Fruit fly (Drosophila melanogaster): ENCODE results near the gene Ssu72.
A peak's percentile ranks its signal among the peaks of the same experiment; 100 is the strongest.

Gene Ssu72

DNA sequence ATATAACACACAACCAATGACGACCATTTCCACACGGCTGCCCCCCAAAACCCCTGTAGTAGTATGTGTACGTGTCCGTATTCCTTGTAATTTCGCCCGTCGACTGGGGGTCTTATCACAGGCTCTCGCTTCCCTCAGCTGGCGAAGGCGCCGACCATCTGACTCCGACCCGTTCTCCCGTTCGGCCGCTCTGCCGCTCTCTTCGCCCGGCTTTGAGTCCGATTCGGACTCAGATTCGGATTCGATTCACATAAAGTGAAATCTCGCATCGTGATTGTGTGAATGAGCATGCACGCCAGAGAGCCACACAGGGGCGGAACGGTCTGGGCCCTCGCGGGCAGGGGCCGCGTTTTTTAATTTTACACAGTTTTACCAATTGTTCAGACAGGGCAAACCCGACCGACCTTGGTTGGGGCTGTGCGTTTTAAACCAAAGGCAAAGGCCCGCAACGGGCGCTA is 1.4 kb downstream of the Ssu72 start (continued):
- TF ChIP-seq Blimp-1 (GFP tag; optimal IDR thresholded peaks at IDR 0.05): peak; percentile 24
- TF ChIP-seq Hr38 (GFP tag; optimal IDR thresholded peaks at IDR 0.05): no peak
- peak; percentile 27 for TF ChIP-seq dsx (GFP tag; optimal IDR thresholded peaks at IDR 0.05; ENCODE audit: poor library complexity, severe bottlenecking)
- no peak for TF ChIP-seq Lpt (GFP tag; optimal IDR thresholded peaks at IDR 0.05)
- no peak for TF ChIP-seq CG9139 (GFP tag; optimal IDR thresholded peaks at IDR 0.05)
- peak; percentile 28 for TF ChIP-seq Eip75B (GFP tag; optimal IDR thresholded peaks at IDR 0.05)
- TF ChIP-seq CG11902 (GFP tag; optimal IDR thresholded peaks at IDR 0.05): peak; percentile 92
- TF ChIP-seq CG11762 (GFP tag; optimal IDR thresholded peaks at IDR 0.05; ENCODE audit: insufficient read depth): no peak
- TF ChIP-seq fd85E (GFP tag; optimal IDR thresholded peaks at IDR 0.05): no peak
- TF ChIP-seq CG4318 (GFP tag; optimal IDR thresholded peaks at IDR 0.05): no peak
- TF ChIP-seq pdm3 (GFP tag; optimal IDR thresholded peaks at IDR 0.05): peak; percentile 36
- peak; percentile 50 for TF ChIP-seq cyc (GFP tag; optimal IDR thresholded peaks at IDR 0.05)

DNA sequence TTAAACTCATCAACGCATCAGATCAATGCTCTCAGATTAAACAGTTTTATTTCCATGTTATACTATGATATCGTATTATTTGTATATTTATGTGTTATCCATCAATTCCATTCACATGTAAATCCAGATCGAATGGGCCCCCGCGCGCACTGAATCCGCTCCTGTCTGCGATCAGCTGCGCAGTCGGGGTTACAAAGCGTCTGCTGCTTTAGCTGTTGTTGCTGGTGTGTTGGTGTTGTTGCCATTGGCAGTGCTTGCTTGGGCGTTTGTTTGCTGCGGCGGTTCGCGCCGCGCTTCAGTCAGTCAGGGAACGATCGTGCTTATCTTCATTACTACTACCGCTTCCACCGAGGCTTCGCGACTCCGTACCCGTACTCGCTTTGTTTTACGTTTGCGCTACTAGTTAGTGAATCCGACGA is 2.6 kb downstream of the Ssu72 start, which contains the start of gene Zw:
TSS of gene Zw (plus strand) at position 262 of the 419 bp plus-strand sequence.
- TF ChIP-seq ss (GFP tag; optimal IDR thresholded peaks at IDR 0.05) (peak; percentile 15 to 31), Ets21C (GFP tag; optimal IDR thresholded peaks at IDR 0.05) (peak; percentile 60), CG10631 (GFP tag; optimal IDR thresholded peaks at IDR 0.05) (no peak), Hr38 (GFP tag; optimal IDR thresholded peaks at IDR 0.05) (no peak), CG32006 (GFP tag; optimal IDR thresholded peaks at IDR 0.05) (peak; percentile 55), achi (GFP tag; optimal IDR thresholded peaks at IDR 0.05) (peak; percentile 43), svp (GFP tag) (peak; percentile 91), Ets96B (tag; optimal IDR thresholded peaks at IDR 0.05) (peak; percentile 38), CG7368 (GFP tag; optimal IDR thresholded peaks at IDR 0.05) (peak; percentile 4), CG31627 (GFP tag; optimal IDR thresholded peaks at IDR 0.05) (peak; percentile 60), CG11762 (GFP tag; optimal IDR thresholded peaks at IDR 0.05; ENCODE audit: insufficient read depth) (peak; percentile 18), Sox14 (GFP tag; optimal IDR thresholded peaks at IDR 0.05) (peak; percentile 65), CG16779 (tag; optimal IDR thresholded peaks at IDR 0.05) (peak; percentile 19), dac (GFP tag; optimal IDR thresholded peaks at IDR 0.05) (peak; percentile 16), CG6854 (GFP tag; optimal IDR thresholded peaks at IDR 0.05) (peak; percentile 33), CG10669 (GFP tag; optimal IDR thresholded peaks at IDR 0.05) (peak; percentile 40), Eip78C (GFP tag) (peak; percentile 76), esn (GFP tag; optimal IDR thresholded peaks at IDR 0.05) (peak; percentile 65), CG15336 (GFP tag; IDR thresholded peaks at IDR 0.05) (peak; percentile 43; the same call in 1 of the 2 replicates), salr (GFP tag; optimal IDR thresholded peaks at IDR 0.05) (peak in 1 of 2 experiments; percentile 30), CG8632 (GFP tag; optimal IDR thresholded peaks at IDR 0.05) (peak; percentile 36), eg (GFP tag; IDR thresholded peaks at IDR 0.05) (peak; percentile 74), cyc (GFP tag; optimal IDR thresholded peaks at IDR 0.05) (peak; percentile 72), CG11902 (GFP tag; optimal IDR thresholded peaks at IDR 0.05) (peak; percentile 89), CG11294 (GFP tag; IDR thresholded peaks at IDR 0.05) (peak; percentile 34; the same call in 1 of the 2 replicates), acj6 (GFP tag; optimal IDR thresholded peaks at IDR 0.05) (peak; percentile 41), CG4318 (GFP tag; optimal IDR thresholded peaks at IDR 0.05) (peak; percentile 17), CG3032 (tag; optimal IDR thresholded peaks at IDR 0.05) (peak; percentile 36), CG6276 (GFP tag; optimal IDR thresholded peaks at IDR 0.05) (no peak), Sox102F (GFP tag; optimal IDR thresholded peaks at IDR 0.05) (peak; percentile 49), CG6163 (GFP tag; IDR thresholded peaks at IDR 0.05) (peak; percentile 71), CG3919 (GFP tag; optimal IDR thresholded peaks at IDR 0.05) (peak; percentile 49), CG6792 (GFP tag; optimal IDR thresholded peaks at IDR 0.05) (peak; percentile 49), fkh (GFP tag; optimal IDR thresholded peaks at IDR 0.05) (peak; percentile 44), Eip93F (GFP tag; optimal IDR thresholded peaks at IDR 0.05) (peak; percentile 44), CG6808 (GFP tag; optimal IDR thresholded peaks at IDR 0.05) (peak; percentile 39), Smox (GFP tag; optimal IDR thresholded peaks at IDR 0.05) (peak; percentile 57), spab (GFP tag; optimal IDR thresholded peaks at IDR 0.05) (peak; percentile 2), lz (GFP tag; optimal IDR thresholded peaks at IDR 0.05) (peak; percentile 67), Blimp-1 (GFP tag; optimal IDR thresholded peaks at IDR 0.05) (no peak), vri (GFP tag; optimal IDR thresholded peaks at IDR 0.05) (peak; percentile 55), net (GFP tag; optimal IDR thresholded peaks at IDR 0.05) (peak; percentile 44), fd59A (GFP tag; optimal IDR thresholded peaks at IDR 0.05) (peak; percentile 9)

Measured in whole organism, prepupa.